Worm (Caenorhabditis elegans) whole organism, young adult: ENCODE data around the gene jip-1.

Experiments
- K12H6.12 ChIP-seq: fragments of 200-800 bp; sonication (Bioruptor generic); optimal IDR thresholded peaks from 2 replicates; lab custom pipeline; 2018; ENCODE audit warnings: mild to moderate bottlenecking, missing genetic modification characterization, missing compliant biosample characterization
- attf-5 ChIP-seq: fragments of 200-800 bp; sonication (Bioruptor generic); optimal IDR thresholded peaks from 2 replicates; lab custom pipeline; 2018; ENCODE audit warnings: mild to moderate bottlenecking, missing genetic modification characterization, missing compliant biosample characterization
- tbx-9 ChIP-seq: sonication (generic microtip); optimal IDR thresholded peaks from 2 replicates; lab custom pipeline; 2016; ENCODE audit warnings: borderline replicate concordance, missing genetic modification characterization, inconsistent platforms, missing compliant biosample characterization

jip-1 gene

ce11 chrII:1398396-1398795 is 71.6 kb downstream of the jip-1 start, which contains the start of gene F54D12.2:
Gene F54D12.2, plus strand, starts transcription at chrII:1398696.
- no peak for TF ChIP-seq attf-5 (GFP tag; lab: Kevin White, UChicago)
- TF ChIP-seq K12H6.12 (tag; lab: Kevin White, UChicago), result no peak
- no peak for TF ChIP-seq tbx-9 (tag; lab: Kevin White, UChicago)
